Worm (Caenorhabditis elegans) whole organism, mixed stage, embryonic: ENCODE results near the gene gst-44.

Source experiments
- elt-1 ChIP-seq: sonication (generic microtip); optimal IDR thresholded peaks from 2 replicates; lab custom pipeline; 2017; ENCODE audit warnings: missing genetic modification characterization, mild to moderate bottlenecking, missing compliant biosample characterization, antibody characterized with exemption, moderate library complexity, borderline replicate concordance; ENCODE audit not compliant: insufficient read depth
- lin-13 ChIP-seq: fragments of 150-350 bp; optimal IDR thresholded peaks from 2 replicates; lab custom pipeline; 2014; ENCODE audit warnings: missing biosample characterization, missing genetic modification characterization
- lsy-2 ChIP-seq: fragments of 150-350 bp; optimal IDR thresholded peaks from 2 replicates; lab custom pipeline; 2014; ENCODE audit warnings: missing biosample characterization, missing genetic modification characterization
- nhr-12 ChIP-seq: fragments of 150-350 bp; optimal IDR thresholded peaks from 2 replicates; lab custom pipeline; 2014; ENCODE audit warnings: missing biosample characterization, missing genetic modification characterization
- nhr-237 ChIP-seq: fragments of 150-350 bp; optimal IDR thresholded peaks from 2 replicates; lab custom pipeline; 2014; ENCODE audit warnings: missing biosample characterization, missing genetic modification characterization
- pha-4 ChIP-seq: fragments of 150-350 bp; optimal IDR thresholded peaks from 2 replicates; lab custom pipeline; 2018; ENCODE audit warnings: missing biosample characterization, missing genetic modification reagents, missing genetic modification characterization
- snpc-4 ChIP-seq: fragments of 150-350 bp; optimal IDR thresholded peaks from 2 replicates; lab custom pipeline; 2014; ENCODE audit warnings: missing biosample characterization, missing genetic modification characterization
- unc-120 ChIP-seq: sonication (generic microtip); optimal IDR thresholded peaks from 2 replicates; lab custom pipeline; 2017; ENCODE audit warnings: missing genetic modification characterization, missing compliant biosample characterization; ENCODE audit not compliant: poor library complexity, severe bottlenecking
- unc-39 ChIP-seq: fragments of 150-350 bp; optimal IDR thresholded peaks from 2 replicates; lab custom pipeline; 2014; ENCODE audit warnings: missing biosample characterization, missing genetic modification characterization
- unc-62 ChIP-seq: fragments of 150-350 bp; optimal IDR thresholded peaks from 2 replicates; lab custom pipeline; 2014; ENCODE audit warnings: missing biosample characterization, missing genetic modification reagents, missing genetic modification characterization
- ztf-11 ChIP-seq: fragments of 150-350 bp; optimal IDR thresholded peaks from 2 replicates; lab custom pipeline; 2014; ENCODE audit warnings: missing biosample characterization, missing genetic modification characterization

DNA sequence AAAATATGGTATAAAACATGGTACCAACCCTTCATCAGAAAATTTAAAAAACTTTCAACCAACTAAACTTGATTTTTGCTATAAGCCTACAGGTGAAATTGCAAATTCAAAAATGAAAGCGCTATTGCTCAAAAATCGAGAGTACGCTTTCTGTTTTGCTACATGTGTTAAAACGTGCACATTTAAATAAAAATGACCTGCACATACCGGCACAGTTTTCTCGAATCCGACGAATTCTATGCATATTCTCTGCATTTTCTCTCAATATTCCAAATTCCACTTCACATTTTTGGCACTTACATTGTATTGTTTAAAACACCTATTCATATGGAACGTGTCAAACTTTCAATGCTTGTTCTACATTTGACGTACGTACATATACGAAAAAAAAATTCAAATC is 19.8 kb downstream of the gst-44 start, which contains the start of gene srh-145:
- TF ChIP-seq pha-4 (tag; lab: Kevin White, UChicago) (no peak), nhr-12 (tag; lab: Kevin White, UChicago) (no peak), lin-13 (tag; lab: Kevin White, UChicago) (no peak), snpc-4 (tag; lab: Kevin White, UChicago) (no peak), nhr-237 (tag; lab: Kevin White, UChicago) (no peak), unc-120 (no peak), lsy-2 (tag; lab: Kevin White, UChicago) (no peak), ztf-11 (tag; lab: Kevin White, UChicago) (no peak), elt-1 (tag; lab: Kevin White, UChicago) (no peak), unc-39 (tag; lab: Kevin White, UChicago) (no peak), unc-62 (GFP tag; lab: Kevin White, UChicago) (no peak)
